Worm (Caenorhabditis elegans) whole organism, mixed stage, embryonic: Measurements from ENCODE around the gene F15D4.2.
A peak's percentile ranks its signal among the peaks of the same experiment; 100 is the strongest.

Experiments
- bed-3 ChIP-seq: fragments of 200-800 bp; sonication (Bioruptor generic); optimal IDR thresholded peaks from 3 replicates; lab custom pipeline; 2018; ENCODE audit warnings: mild to moderate bottlenecking, missing genetic modification characterization, moderate library complexity, missing compliant biosample characterization
- blmp-1 ChIP-seq: fragments of 150-350 bp; optimal IDR thresholded peaks from 2 replicates; lab custom pipeline; 2014; ENCODE audit warnings: missing biosample characterization, missing genetic modification characterization
- ces-1 ChIP-seq: fragments of 150-350 bp; optimal IDR thresholded peaks from 2 replicates; lab custom pipeline; 2014; ENCODE audit warnings: missing biosample characterization, missing genetic modification reagents, missing genetic modification characterization
- elt-1 ChIP-seq: sonication (generic microtip); optimal IDR thresholded peaks from 2 replicates; lab custom pipeline; 2017; ENCODE audit warnings: missing genetic modification characterization, mild to moderate bottlenecking, missing compliant biosample characterization, antibody characterized with exemption, moderate library complexity, borderline replicate concordance; ENCODE audit not compliant: insufficient read depth
- hlh-1 ChIP-seq: fragments of 150-350 bp; optimal IDR thresholded peaks from 2 replicates; lab custom pipeline; 2014; ENCODE audit warnings: missing biosample characterization, missing genetic modification reagents, missing genetic modification characterization
- mls-2 ChIP-seq: sonication (generic microtip); optimal IDR thresholded peaks from 2 replicates; lab custom pipeline; 2016; ENCODE audit warnings: mild to moderate bottlenecking, missing genetic modification characterization, moderate library complexity, missing compliant biosample characterization
- nhr-12 ChIP-seq: fragments of 150-350 bp; optimal IDR thresholded peaks from 2 replicates; lab custom pipeline; 2014; ENCODE audit warnings: missing biosample characterization, missing genetic modification characterization
- nhr-237 ChIP-seq: fragments of 150-350 bp; optimal IDR thresholded peaks from 2 replicates; lab custom pipeline; 2014; ENCODE audit warnings: missing biosample characterization, missing genetic modification characterization
- nhr-76 ChIP-seq: sonication (generic microtip); optimal IDR thresholded peaks from 2 replicates; lab custom pipeline; 2017; ENCODE audit warnings: missing biosample characterization, missing genetic modification characterization
- pha-4 ChIP-seq: fragments of 150-350 bp; optimal IDR thresholded peaks from 2 replicates; lab custom pipeline; 2018; ENCODE audit warnings: missing biosample characterization, missing genetic modification reagents, missing genetic modification characterization
- sem-2 ChIP-seq: fragments of 200-800 bp; sonication (Bioruptor generic); optimal IDR thresholded peaks from 2 replicates; lab custom pipeline; 2018; ENCODE audit warnings: mild to moderate bottlenecking, missing genetic modification characterization, missing compliant biosample characterization
- snpc-4 ChIP-seq: fragments of 150-350 bp; optimal IDR thresholded peaks from 2 replicates; lab custom pipeline; 2014; ENCODE audit warnings: missing biosample characterization, missing genetic modification characterization
- unc-39 ChIP-seq: fragments of 150-350 bp; optimal IDR thresholded peaks from 2 replicates; lab custom pipeline; 2014; ENCODE audit warnings: missing biosample characterization, missing genetic modification characterization
- unc-62 ChIP-seq: fragments of 150-350 bp; optimal IDR thresholded peaks from 2 replicates; lab custom pipeline; 2014; ENCODE audit warnings: missing biosample characterization, missing genetic modification reagents, missing genetic modification characterization

- TF ChIP-seq unc-62 (GFP tag; lab: Kevin White, UChicago): no peak
- peak; percentile 34 for TF ChIP-seq ces-1
- TF ChIP-seq elt-1 (tag; lab: Kevin White, UChicago): no peak
- TF ChIP-seq hlh-1 (tag; lab: Kevin White, UChicago): no peak
- TF ChIP-seq sem-2 (GFP tag; lab: Kevin White, UChicago): no peak
- TF ChIP-seq nhr-237 (tag; lab: Kevin White, UChicago): peak; percentile 47
- TF ChIP-seq unc-39 (tag; lab: Kevin White, UChicago): no peak
- TF ChIP-seq blmp-1 (tag; lab: Kevin White, UChicago): no peak
- TF ChIP-seq mls-2 (tag; lab: Kevin White, UChicago): peak; percentile 55
- TF ChIP-seq bed-3: peak; percentile 13
- TF ChIP-seq snpc-4 (tag; lab: Kevin White, UChicago): no peak
- no peak for TF ChIP-seq nhr-76 (tag; lab: Kevin White, UChicago)
- no peak for TF ChIP-seq nhr-12 (tag; lab: Kevin White, UChicago)
- no peak for TF ChIP-seq pha-4 (tag; lab: Kevin White, UChicago)
Observed at ce11 chrII:13199674-13200215, 16.1 kb upstream of the F15D4.2 start, which contains the start of gene btf-1.
